Worm (Caenorhabditis elegans): ENCODE measurements around the gene R07B1.8.
A peak's percentile ranks its signal among the peaks of the same experiment; 100 is the strongest.

Gene R07B1.8

DNA sequence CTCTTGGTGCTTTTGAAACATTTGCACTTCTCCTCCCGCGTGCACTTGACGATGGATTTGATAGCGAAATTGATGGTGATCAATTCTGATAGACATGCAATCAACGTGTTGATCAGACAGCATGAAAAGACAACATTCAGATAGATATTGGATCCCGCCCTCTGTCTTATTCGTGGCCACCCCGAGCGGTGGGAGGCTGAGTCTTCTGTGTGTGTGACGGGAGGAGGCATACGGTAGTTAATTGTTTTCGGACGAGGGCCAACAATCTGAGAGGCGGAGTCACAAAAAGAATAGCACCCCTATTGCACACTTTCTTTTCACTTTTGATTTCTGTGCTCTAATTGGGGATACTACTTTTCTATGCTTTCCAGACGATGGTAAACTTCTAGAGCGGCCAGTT is 26.5 kb downstream of the R07B1.8 start:
- TF ChIP-seq set-16 (GFP tag; IDR thresholded peaks at IDR 0.05) (no peak), dpl-1 (GFP tag; optimal IDR thresholded peaks at IDR 0.05) (no peak), ama-1 (optimal IDR thresholded peaks at IDR 0.05) (no peak)

DNA sequence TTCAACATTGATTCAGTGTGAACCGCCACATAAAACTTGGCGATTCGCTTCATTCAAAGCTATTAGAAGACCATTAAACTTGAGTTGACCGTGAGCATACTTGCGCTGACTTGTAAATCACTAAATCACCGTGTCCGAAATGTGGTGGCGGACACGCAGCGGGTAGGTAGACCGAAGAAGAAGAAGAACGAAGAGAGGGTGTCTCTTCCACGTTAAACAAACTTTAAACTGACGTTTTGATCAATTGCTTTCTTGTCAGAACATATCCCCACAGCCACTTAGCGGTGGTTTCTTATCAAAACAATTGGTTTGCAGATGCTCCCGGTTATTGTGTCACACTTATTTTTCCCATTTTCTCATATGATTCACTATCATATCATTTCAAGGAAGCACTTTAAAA is 28.9 kb downstream of the R07B1.8 start:
- TF ChIP-seq daf-16 (GFP tag; optimal IDR thresholded peaks at IDR 0.05) = no peak
- TF ChIP-seq daf-16 (tag; optimal IDR thresholded peaks at IDR 0.05) = no peak
- no peak for TF ChIP-seq nhr-77 (tag; optimal IDR thresholded peaks at IDR 0.05)
- no peak for TF ChIP-seq zip-2 (tag; optimal IDR thresholded peaks at IDR 0.05)
- no peak for TF ChIP-seq dve-1 (tag; optimal IDR thresholded peaks at IDR 0.05; ENCODE audit: insufficient read depth)
- no peak for TF ChIP-seq nhr-76 (tag; optimal IDR thresholded peaks at IDR 0.05)
- no peak for TF ChIP-seq D1046.2 (GFP tag; IDR thresholded peaks at IDR 0.05)
- TF ChIP-seq skn-1 (tag; optimal IDR thresholded peaks at IDR 0.05) = no peak
- TF ChIP-seq set-16 (GFP tag; IDR thresholded peaks at IDR 0.05) = no peak
- TF ChIP-seq F49E8.2 (tag; optimal IDR thresholded peaks at IDR 0.05; ENCODE audit: borderline replicate concordance) = no peak
- TF ChIP-seq ceh-82 (tag; optimal IDR thresholded peaks at IDR 0.05) = no peak
- TF ChIP-seq ctbp-1 (GFP tag; IDR thresholded peaks at IDR 0.05) = no peak
- no peak for TF ChIP-seq ZK337.2 (GFP tag; IDR thresholded peaks at IDR 0.05)
- no peak for TF ChIP-seq php-3 (GFP tag; IDR thresholded peaks at IDR 0.05)
- TF ChIP-seq mdl-1 (tag; optimal IDR thresholded peaks at IDR 0.05) = no peak
- no peak for TF ChIP-seq aha-1 (tag)
- TF ChIP-seq tra-1 (GFP tag; IDR thresholded peaks at IDR 0.05) = no peak
- TF ChIP-seq egl-27 (tag; optimal IDR thresholded peaks at IDR 0.05) = no peak

DNA sequence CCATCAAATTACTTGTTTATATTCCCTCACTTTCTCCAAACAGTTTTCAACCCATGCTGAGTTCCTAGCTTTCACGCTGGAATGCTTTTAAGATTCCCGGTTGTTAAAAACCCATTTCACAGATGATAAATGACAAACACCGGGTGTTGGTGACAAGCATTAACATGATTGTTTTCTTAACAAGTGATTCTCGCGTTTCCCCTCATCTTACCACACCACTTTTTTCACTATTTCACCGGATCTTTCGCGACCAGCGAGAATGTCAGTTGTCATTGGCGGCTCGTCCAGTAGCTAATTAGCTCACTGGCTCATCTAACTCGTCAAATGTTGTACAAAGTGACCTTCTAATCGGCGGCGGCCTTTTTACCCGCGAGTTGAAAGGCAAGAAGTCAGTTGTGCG is 30.4 kb downstream of the R07B1.8 start:
- TF ChIP-seq daf-16 (GFP tag; optimal IDR thresholded peaks at IDR 0.05) (peak in 1 of 2 experiments; percentile 79), daf-16 (tag; optimal IDR thresholded peaks at IDR 0.05) (no peak), unc-62 (GFP tag; optimal IDR thresholded peaks at IDR 0.05 in 1 of 2) (peak in 1 of 2 experiments; percentile 87), unc-62 (tag; optimal IDR thresholded peaks at IDR 0.05) (no peak), hlh-11 (tag; optimal IDR thresholded peaks at IDR 0.05) (peak; percentile 27), T20F7.1 (GFP tag; optimal IDR thresholded peaks at IDR 0.05) (no peak), nhr-10 (tag; optimal IDR thresholded peaks at IDR 0.05) (no peak), aha-1 (tag) (peak; percentile 38), zfp-2 (tag; optimal IDR thresholded peaks at IDR 0.05) (no peak), ceh-20 (GFP tag; IDR thresholded peaks at IDR 0.05) (no peak)

DNA sequence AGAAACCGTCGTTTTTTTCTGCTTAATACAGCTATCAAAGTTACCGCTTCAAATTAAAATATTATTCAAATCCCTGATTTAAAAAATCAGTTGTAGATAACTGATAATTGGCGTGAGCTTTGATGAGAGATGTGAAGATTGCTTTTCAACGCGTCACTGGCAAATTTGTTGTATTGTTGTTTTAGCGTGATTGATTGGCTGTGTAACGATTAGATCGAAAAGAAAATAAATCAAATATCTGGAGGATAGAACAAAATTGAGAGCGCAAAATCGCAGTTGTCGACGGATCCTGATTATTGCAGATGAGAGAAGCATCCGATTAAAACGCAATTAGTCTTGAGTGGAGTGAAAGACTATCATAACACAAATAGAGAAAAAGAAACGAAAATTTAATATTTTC is 31.6 kb downstream of the R07B1.8 start:
- peak in 1 of 2 experiments; percentile 47 for TF ChIP-seq unc-62 (GFP tag; optimal IDR thresholded peaks at IDR 0.05 in 1 of 2)
- no peak for TF ChIP-seq unc-62 (tag; optimal IDR thresholded peaks at IDR 0.05)
- TF ChIP-seq ces-1 (GFP tag; optimal IDR thresholded peaks at IDR 0.05) = no peak
- TF ChIP-seq Y75B8A.6 (GFP tag; IDR thresholded peaks at IDR 0.05) = no peak
- no peak for TF ChIP-seq pha-4 (GFP tag; IDR thresholded peaks at IDR 0.05)
- TF ChIP-seq pha-4 (tag; optimal IDR thresholded peaks at IDR 0.05) = no peak
- no peak for TF ChIP-seq zfp-2 (tag; optimal IDR thresholded peaks at IDR 0.05)
- no peak for TF ChIP-seq madf-9 (GFP tag; conservative IDR thresholded peaks at IDR 0.05)
- TF ChIP-seq lim-7 (GFP tag; IDR thresholded peaks at IDR 0.05) = no peak
- TF ChIP-seq saeg-2 (GFP tag; IDR thresholded peaks at IDR 0.05) = no peak
- TF ChIP-seq mdl-1 (tag; optimal IDR thresholded peaks at IDR 0.05) = no peak
- TF ChIP-seq daf-16 (GFP tag; optimal IDR thresholded peaks at IDR 0.05) = peak in 1 of 2 experiments; percentile 30
- TF ChIP-seq daf-16 (tag; optimal IDR thresholded peaks at IDR 0.05) = no peak

DNA sequence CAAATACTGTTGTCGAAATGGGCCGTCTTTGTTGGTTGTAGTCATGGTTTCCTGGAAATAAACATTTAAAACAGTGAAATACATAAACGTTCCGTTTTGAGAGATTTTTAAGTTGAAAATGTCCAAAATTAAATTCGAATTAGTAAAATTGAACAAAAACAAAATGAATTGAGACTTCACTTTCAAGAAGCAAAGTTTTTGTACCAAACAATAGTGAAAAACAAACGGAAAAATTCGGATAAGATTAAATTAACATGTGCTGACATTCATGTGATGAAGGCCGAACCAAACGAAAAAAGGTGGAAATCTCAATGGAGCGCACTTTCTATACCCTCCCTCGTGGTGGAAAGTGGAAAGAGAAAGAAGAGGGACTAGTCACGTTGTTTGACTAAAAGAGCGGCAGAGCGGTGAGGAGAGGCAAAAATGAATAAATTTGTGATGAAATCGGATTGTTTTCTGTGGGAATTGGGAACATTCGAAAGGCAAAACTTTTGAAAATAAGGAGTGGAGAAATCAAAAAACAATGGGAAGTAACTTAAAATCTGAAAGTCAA is 34.4 kb downstream of the R07B1.8 start, which contains the start of gene ipla-2:
TSS of gene ipla-2 (minus strand) at position 51 of the 553 bp plus-strand sequence.
- TF ChIP-seq nhr-6 (tag; optimal IDR thresholded peaks at IDR 0.05) = peak; percentile 67
- no peak for TF ChIP-seq lin-15B (tag; optimal IDR thresholded peaks at IDR 0.05)
- no peak for TF ChIP-seq dmd-9 (GFP tag; IDR thresholded peaks at IDR 0.05)
- no peak for TF ChIP-seq ztf-11 (tag; optimal IDR thresholded peaks at IDR 0.05)
- peak; percentile 48 for TF ChIP-seq rbr-2 (tag; optimal IDR thresholded peaks at IDR 0.05)
- TF ChIP-seq vab-7 (GFP tag; IDR thresholded peaks at IDR 0.05) = no peak
- TF ChIP-seq nhr-10 (tag; optimal IDR thresholded peaks at IDR 0.05) = no peak
- no peak for TF ChIP-seq ceh-20 (GFP tag; IDR thresholded peaks at IDR 0.05)
- TF ChIP-seq F37D6.2 (tag; optimal IDR thresholded peaks at IDR 0.05) = peak; percentile 23
- no peak; the same call in 1 of the 2 replicates for TF ChIP-seq tra-1 (GFP tag; IDR thresholded peaks at IDR 0.05)
- peak; percentile 45 for TF ChIP-seq dpl-1 (GFP tag; optimal IDR thresholded peaks at IDR 0.05)
- peak; percentile 32 for TF ChIP-seq ztf-7 (tag; optimal IDR thresholded peaks at IDR 0.05)
- no peak for TF ChIP-seq daf-8 (GFP tag; IDR thresholded peaks at IDR 0.05)
- TF ChIP-seq hmg-1.1 (GFP tag; IDR thresholded peaks at IDR 0.05) = peak; percentile 64
- no peak for TF ChIP-seq ceh-44 (GFP tag; IDR thresholded peaks at IDR 0.05)
- TF ChIP-seq F44E2.7 (GFP tag; IDR thresholded peaks at IDR 0.05) = no peak
